Fruit fly (Drosophila melanogaster) whole organism, adult: ENCODE measurements around the gene Hacd1.

Source experiments
- CG7101 ChIP-seq: fragments of 200-800 bp; sonication (Bioruptor generic); optimal IDR thresholded peaks from 2 replicates; lab custom pipeline; 2018; ENCODE audit warnings: missing biosample characterization, mild to moderate bottlenecking, missing genetic modification characterization, moderate library complexity
- cic ChIP-seq: fragments of 200-800 bp; sonication (Bioruptor generic); optimal IDR thresholded peaks from 2 replicates; lab custom pipeline; 2017; ENCODE audit warnings: missing biosample characterization, mild to moderate bottlenecking, missing genetic modification characterization, moderate library complexity
- cnc ChIP-seq, 2 experiments: fragments of >200 bp; optimal IDR thresholded peaks; 2 replicates each; lab custom pipeline; 2017
- pad ChIP-seq: fragments of 200-800 bp; sonication (Bioruptor generic); optimal IDR thresholded peaks from 3 replicates; lab custom pipeline; 2017; ENCODE audit warnings: missing biosample characterization, missing genetic modification characterization, mild to moderate bottlenecking, moderate library complexity, missing genetic modification reagents

dm6 chr2L:12006397-12007330, 4.6 kb upstream of the Hacd1 start:
- TF ChIP-seq cnc (optimal IDR thresholded peaks at IDR 0.05; lab: Kevin White, UChicago) = no peak
- TF ChIP-seq pad (GFP tag; lab: Kevin White, UChicago) = peak; percentile 98
- peak; percentile 86 for TF ChIP-seq CG7101 (tag; lab: Kevin White, UChicago)
- no peak for TF ChIP-seq cic (GFP tag; lab: Kevin White, UChicago)
